Fruit fly (Drosophila melanogaster): ENCODE results near the gene Cpsf6.
A peak's percentile ranks its signal among the peaks of the same experiment; 100 is the strongest.

Cpsf6 gene

DNA sequence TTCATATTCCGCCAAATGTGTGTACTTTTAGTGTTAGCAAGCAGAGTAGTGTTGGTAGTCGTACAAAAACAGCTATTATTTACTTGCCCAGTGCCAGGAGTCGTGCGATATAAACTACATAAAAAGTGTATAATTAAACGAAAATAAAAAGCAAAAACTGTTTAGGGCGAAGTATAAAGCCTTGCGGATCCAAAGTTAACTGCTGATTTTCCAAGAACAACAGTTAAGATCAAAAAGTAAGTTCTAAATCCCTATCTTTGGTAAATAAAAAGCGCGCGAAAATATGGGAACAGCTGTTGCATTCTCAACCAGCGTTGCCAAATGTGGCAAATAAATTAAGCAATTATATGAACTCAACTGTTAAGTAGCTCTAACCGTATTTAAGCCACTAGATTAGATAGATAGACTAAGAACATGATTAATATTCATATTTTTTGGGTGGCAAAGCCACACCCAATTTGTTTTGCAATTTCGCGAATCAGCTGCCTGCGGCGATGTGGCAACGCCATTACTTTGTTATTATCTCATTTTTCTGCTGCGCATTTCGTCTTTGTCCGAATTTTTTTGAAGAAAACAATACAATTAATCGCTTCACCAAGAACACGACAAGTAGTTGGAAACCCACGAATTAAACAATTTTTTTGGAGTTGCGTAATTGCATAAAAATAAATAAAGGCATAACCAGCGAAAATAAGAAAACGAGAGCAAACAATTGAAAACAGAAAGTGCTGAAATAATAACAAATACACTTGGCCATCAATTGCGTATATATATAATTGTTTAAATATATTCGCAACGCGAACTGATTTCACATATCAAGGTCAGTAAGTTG lies 25.2 kb upstream of the Cpsf6 start, which contains the start of the genes Prim1 and CG7083:
Gene Prim1, plus strand, starts transcription at position 51 of the 832 bp plus-strand sequence.
Gene CG7083, plus strand, starts transcription at position 522 of the 832 bp plus-strand sequence.
- TF ChIP-seq Met (GFP tag; optimal IDR thresholded peaks at IDR 0.05) (no peak), CG3919 (GFP tag; optimal IDR thresholded peaks at IDR 0.05) (peak; percentile 63), topi (GFP tag; optimal IDR thresholded peaks at IDR 0.05) (peak; percentile 67), Sox102F (GFP tag; optimal IDR thresholded peaks at IDR 0.05) (peak; percentile 69), Sox14 (GFP tag; optimal IDR thresholded peaks at IDR 0.05) (peak; percentile 95), Smox (GFP tag; optimal IDR thresholded peaks at IDR 0.05) (peak; percentile 49), esn (GFP tag; optimal IDR thresholded peaks at IDR 0.05) (peak; percentile 79), Eip93F (GFP tag; optimal IDR thresholded peaks at IDR 0.05) (peak; percentile 18), CG34406 (GFP tag; optimal IDR thresholded peaks at IDR 0.05) (peak; percentile 47), vri (GFP tag; optimal IDR thresholded peaks at IDR 0.05) (peak; percentile 93), CG10669 (GFP tag; optimal IDR thresholded peaks at IDR 0.05) (peak; percentile 55), CG8119 (GFP tag; IDR thresholded peaks at IDR 0.05) (0 out of 3 replicates have a peak, but pooled peaks have one; percentile 16), Eip78C (GFP tag) (peak; percentile 85), CG15336 (GFP tag; IDR thresholded peaks at IDR 0.05) (peak; percentile 39; the same call in 1 of the 2 replicates), Ets21C (GFP tag; optimal IDR thresholded peaks at IDR 0.05) (peak; percentile 52), eg (GFP tag; IDR thresholded peaks at IDR 0.05) (no peak), CG32006 (GFP tag; optimal IDR thresholded peaks at IDR 0.05) (peak; percentile 30), Hr4 (GFP tag; optimal IDR thresholded peaks at IDR 0.05) (peak; percentile 70), CG31627 (GFP tag; optimal IDR thresholded peaks at IDR 0.05) (peak; percentile 74), CG6854 (GFP tag; optimal IDR thresholded peaks at IDR 0.05) (peak; percentile 5), CG6792 (GFP tag; optimal IDR thresholded peaks at IDR 0.05) (peak; percentile 45), acj6 (GFP tag; optimal IDR thresholded peaks at IDR 0.05) (peak; percentile 65), Sox15 (GFP tag; optimal IDR thresholded peaks at IDR 0.05) (peak; percentile 2), cyc (GFP tag; optimal IDR thresholded peaks at IDR 0.05) (peak; percentile 61), Hr38 (GFP tag; optimal IDR thresholded peaks at IDR 0.05) (no peak), CG3032 (tag; optimal IDR thresholded peaks at IDR 0.05) (peak; percentile 57), CG8319 (GFP tag; optimal IDR thresholded peaks at IDR 0.05) (peak; percentile 51), fkh (GFP tag; optimal IDR thresholded peaks at IDR 0.05) (peak; percentile 95), fd85E (GFP tag; optimal IDR thresholded peaks at IDR 0.05) (no peak), dac (GFP tag; optimal IDR thresholded peaks at IDR 0.05) (no peak), CG1621 (tag; optimal IDR thresholded peaks at IDR 0.05) (peak; percentile 7), CG6163 (GFP tag; IDR thresholded peaks at IDR 0.05) (no peak; the same call in 2 of the 3 replicates), ss (GFP tag; optimal IDR thresholded peaks at IDR 0.05) (peak in 1 of 2 experiments; percentile 47), CG9139 (GFP tag; optimal IDR thresholded peaks at IDR 0.05) (no peak), CG7368 (GFP tag; optimal IDR thresholded peaks at IDR 0.05) (peak; percentile 62), pdm3 (GFP tag; optimal IDR thresholded peaks at IDR 0.05) (peak; percentile 63), Lpt (GFP tag; optimal IDR thresholded peaks at IDR 0.05) (no peak), achi (GFP tag; optimal IDR thresholded peaks at IDR 0.05) (peak; percentile 57), net (GFP tag; optimal IDR thresholded peaks at IDR 0.05) (peak; percentile 57), lz (GFP tag; optimal IDR thresholded peaks at IDR 0.05) (peak; percentile 74), fd59A (GFP tag; optimal IDR thresholded peaks at IDR 0.05) (no peak), Ets96B (tag; optimal IDR thresholded peaks at IDR 0.05) (peak; percentile 41), CG16779 (tag; optimal IDR thresholded peaks at IDR 0.05) (no peak), CG8632 (GFP tag; optimal IDR thresholded peaks at IDR 0.05) (peak; percentile 9), Gug (GFP tag; IDR thresholded peaks at IDR 0.05) (peak; percentile 28; the same call in 1 of the 2 replicates), salr (GFP tag; optimal IDR thresholded peaks at IDR 0.05) (no peak), svp (GFP tag) (peak; percentile 85), CG11762 (GFP tag; optimal IDR thresholded peaks at IDR 0.05; ENCODE audit: insufficient read depth) (peak; percentile 60), CG11294 (GFP tag; IDR thresholded peaks at IDR 0.05) (no peak), Hr39 (GFP tag; optimal IDR thresholded peaks at IDR 0.05) (peak; percentile 73), OdsH (GFP tag; optimal IDR thresholded peaks at IDR 0.05) (peak; percentile 76)
